Fruit fly (Drosophila melanogaster) Kc167 (cell line): Measurements from ENCODE around the gene Cox10.

Source experiments
- psq ChIP-seq: fragments of >200 bp; optimal IDR thresholded peaks from 2 replicates; lab custom pipeline; 2017; ENCODE audit warnings: missing external identifiers
- ttk ChIP-seq: sonication (Bioruptor generic); optimal IDR thresholded peaks from 2 replicates; lab custom pipeline; 2017; ENCODE audit warnings: missing external identifiers

dm6 chr2L:10299810-10300147, 31.5 kb upstream of the Cox10 start, which contains the start of gene CYLD:
- TF ChIP-seq psq (lab: Kevin White, UChicago) = no peak
- no peak for TF ChIP-seq ttk (lab: Kevin White, UChicago)
